Worm (Caenorhabditis elegans) whole organism, L4 larva: ENCODE results near the gene Y45F3A.4.

Source experiments
- D1046.2 ChIP-seq: fragments of 200-800 bp; sonication (Bioruptor generic); IDR thresholded peaks from 2 replicates; pipeline ENCODE4 v1.3.6; 2022; ENCODE audit warnings: missing genetic modification characterization, missing compliant biosample characterization
- Y48G9A.11 ChIP-seq: fragments of 200-800 bp; sonication (Bioruptor generic); IDR thresholded peaks from 2 replicates; pipeline ENCODE4 v1.3.6; 2022; ENCODE audit warnings: missing genetic modification reagents, missing genetic modification characterization, missing compliant biosample characterization
- cey-2 ChIP-seq: sonication (generic microtip); optimal IDR thresholded peaks from 3 replicates; lab custom pipeline; 2017; ENCODE audit warnings: missing genetic modification characterization, mild to moderate bottlenecking, missing compliant biosample characterization, antibody characterized with exemption, borderline replicate concordance; ENCODE audit not compliant: insufficient read depth
- madf-5 ChIP-seq, 2 experiments: fragments of 200-800 bp; sonication (Bioruptor generic); IDR thresholded peaks; 2 replicates each; pipeline ENCODE4 v1.3.6; 2022; ENCODE audit warnings: missing compliant biosample characterization in 2 of 2, missing genetic modification characterization in 2 of 2
- nhr-77 ChIP-seq: fragments of 150-350 bp; optimal IDR thresholded peaks from 2 replicates; lab custom pipeline; 2014; ENCODE audit warnings: missing biosample characterization, missing genetic modification characterization
- zfp-3 ChIP-seq: fragments of 200-800 bp; sonication (Bioruptor generic); conservative IDR thresholded peaks from 2 replicates; pipeline ENCODE4 v1.3.6; 2022; ENCODE audit warnings: missing genetic modification reagents, missing genetic modification characterization, missing compliant biosample characterization

DNA sequence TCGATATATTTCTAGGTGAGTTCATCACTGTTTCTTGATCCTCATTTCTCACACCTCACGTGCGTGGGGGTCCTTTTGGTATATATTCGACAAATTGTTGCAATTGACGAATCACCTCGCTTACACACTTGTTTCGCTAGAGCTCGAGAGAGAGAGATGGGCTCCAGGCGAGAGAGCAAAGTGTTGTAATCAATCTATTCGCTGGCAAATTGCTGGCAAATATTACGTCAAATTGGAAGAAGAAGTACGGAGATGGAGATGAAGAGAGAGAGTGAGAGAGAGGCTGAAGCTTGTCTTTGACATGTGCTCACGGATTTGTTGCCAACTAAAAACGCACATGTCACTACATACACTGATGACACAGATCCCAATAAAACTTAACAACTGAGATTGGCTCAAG, 49.3 kb downstream of the Y45F3A.4 start:
- TF ChIP-seq cey-2 (tag; lab: Kevin White, UChicago) (no peak), madf-5 (GFP tag; IDR thresholded peaks at IDR 0.05; lab: Robert Waterston, UW) (no peak), Y48G9A.11 (GFP tag; lab: Robert Waterston, UW) (no peak), nhr-77 (tag; lab: Kevin White, UChicago) (no peak), D1046.2 (GFP tag; lab: Robert Waterston, UW) (no peak), zfp-3 (GFP tag; lab: Robert Waterston, UW) (no peak)
